Worm (Caenorhabditis elegans): ENCODE results near the gene F58G6.7.

F58G6.7 gene

DNA sequence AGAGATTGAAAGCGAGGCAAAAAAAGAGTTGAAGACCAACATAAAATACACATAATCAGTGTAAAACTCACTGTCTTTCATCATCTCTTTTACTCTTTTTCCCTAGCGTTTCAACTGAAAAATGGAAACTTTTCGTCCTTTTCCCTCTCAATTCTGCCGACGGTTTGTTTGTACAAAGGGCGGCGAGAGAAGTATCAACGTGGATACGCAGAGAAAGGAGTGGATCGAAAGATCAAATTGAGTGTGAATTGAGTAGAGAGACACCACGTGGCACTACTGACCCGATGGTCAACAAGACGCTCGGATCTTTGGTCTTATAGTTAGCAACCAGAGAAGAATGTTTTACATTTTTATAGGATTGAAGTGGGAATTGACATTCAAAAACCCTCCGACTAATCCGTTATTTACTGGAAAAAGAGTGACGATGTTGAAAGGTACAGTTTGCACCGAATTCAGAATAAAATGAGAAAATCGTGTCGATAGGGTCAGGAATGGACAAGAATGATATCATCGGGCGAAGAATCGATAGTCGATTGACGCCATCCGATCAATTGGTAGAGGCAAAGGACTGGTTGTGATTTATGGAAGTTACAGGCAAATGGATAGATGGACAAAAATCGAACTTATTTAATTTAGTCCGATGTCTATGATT, 17.0 kb downstream of the F58G6.7 start:
- TF ChIP-seq elt-1 (tag; optimal IDR thresholded peaks at IDR 0.05) (no peak), mbf-1 (tag; optimal IDR thresholded peaks at IDR 0.05) (no peak), skn-1 (tag; optimal IDR thresholded peaks at IDR 0.05) (no peak), ztf-1 (GFP tag; conservative IDR thresholded peaks at IDR 0.05) (no peak), nhr-12 (tag; optimal IDR thresholded peaks at IDR 0.05) (no peak), nhr-129 (tag; optimal IDR thresholded peaks at IDR 0.05) (peak; percentile 89), blmp-1 (tag; optimal IDR thresholded peaks at IDR 0.05; ENCODE audit: insufficient read depth) (peak; percentile 49), R02D3.7 (tag; optimal IDR thresholded peaks at IDR 0.05) (no peak), nhr-11 (tag; optimal IDR thresholded peaks at IDR 0.05) (no peak), nhr-23 (tag; optimal IDR thresholded peaks at IDR 0.05) (no peak), fos-1 (tag; optimal IDR thresholded peaks at IDR 0.05) (peak; percentile 58), nhr-6 (tag; optimal IDR thresholded peaks at IDR 0.05) (peak; percentile 49), dmd-4 (tag; optimal IDR thresholded peaks at IDR 0.05) (no peak), nhr-77 (tag; optimal IDR thresholded peaks at IDR 0.05) (no peak), crh-2 (tag; optimal IDR thresholded peaks at IDR 0.05) (peak; percentile 94), gmeb-1 (tag; optimal IDR thresholded peaks at IDR 0.05) (peak; percentile 45), egl-27 (tag; optimal IDR thresholded peaks at IDR 0.05) (peak; percentile 37), lsy-2 (tag; optimal IDR thresholded peaks at IDR 0.05) (peak in 1 of 2 experiments; percentile 53), lin-13 (GFP tag; optimal IDR thresholded peaks at IDR 0.05) (peak; percentile 24), mdl-1 (tag; optimal IDR thresholded peaks at IDR 0.05) (peak; percentile 50 to 75), C34F6.9 (tag; optimal IDR thresholded peaks at IDR 0.05) (peak; percentile 4), ceh-82 (tag; optimal IDR thresholded peaks at IDR 0.05) (no peak), sma-9 (GFP tag; optimal IDR thresholded peaks at IDR 0.05) (peak; percentile 97), sma-9 (tag; optimal IDR thresholded peaks at IDR 0.05) (no peak), ztf-4 (tag; optimal IDR thresholded peaks at IDR 0.05) (peak; percentile 45), ama-1 (optimal IDR thresholded peaks at IDR 0.05) (no peak), unc-39 (tag; optimal IDR thresholded peaks at IDR 0.05) (no peak), F13H6.1 (tag; optimal IDR thresholded peaks at IDR 0.05) (peak; percentile 92), elt-3 (tag; optimal IDR thresholded peaks at IDR 0.05) (no peak), nhr-25 (tag; optimal IDR thresholded peaks at IDR 0.05) (peak; percentile 79), sem-4 (tag; optimal IDR thresholded peaks at IDR 0.05) (peak; percentile 24), sma-3 (GFP tag; optimal IDR thresholded peaks at IDR 0.05) (peak; percentile 52), unc-62 (GFP tag; optimal IDR thresholded peaks at IDR 0.05) (no peak)

ce11 chrIV:9672434-9672833, 18.3 kb downstream of the F58G6.7 start:
- TF ChIP-seq blmp-1 (tag; optimal IDR thresholded peaks at IDR 0.05; ENCODE audit: insufficient read depth) (peak; percentile 34), ztf-1 (GFP tag; conservative IDR thresholded peaks at IDR 0.05) (no peak), nhr-6 (tag; optimal IDR thresholded peaks at IDR 0.05) (no peak), gmeb-1 (tag; optimal IDR thresholded peaks at IDR 0.05) (peak; percentile 44), sma-3 (GFP tag; optimal IDR thresholded peaks at IDR 0.05) (peak; percentile 84), ama-1 (optimal IDR thresholded peaks at IDR 0.05) (no peak), nhr-77 (tag; optimal IDR thresholded peaks at IDR 0.05) (no peak), sma-9 (GFP tag; optimal IDR thresholded peaks at IDR 0.05) (peak; percentile 92), sma-9 (tag; optimal IDR thresholded peaks at IDR 0.05) (no peak), dmd-4 (tag; optimal IDR thresholded peaks at IDR 0.05) (no peak), ztf-11 (tag; optimal IDR thresholded peaks at IDR 0.05) (no peak), ceh-82 (tag; optimal IDR thresholded peaks at IDR 0.05) (no peak), nhr-11 (tag; optimal IDR thresholded peaks at IDR 0.05) (no peak), peb-1 (tag; optimal IDR thresholded peaks at IDR 0.05) (no peak), R02D3.7 (tag; optimal IDR thresholded peaks at IDR 0.05) (no peak), crh-2 (tag; optimal IDR thresholded peaks at IDR 0.05) (peak; percentile 13), elt-1 (tag; optimal IDR thresholded peaks at IDR 0.05) (no peak), fos-1 (tag; optimal IDR thresholded peaks at IDR 0.05) (peak; percentile 39), unc-39 (tag; optimal IDR thresholded peaks at IDR 0.05) (no peak), alr-1 (tag; optimal IDR thresholded peaks at IDR 0.05) (no peak), C34F6.9 (tag; optimal IDR thresholded peaks at IDR 0.05) (no peak), unc-62 (GFP tag; optimal IDR thresholded peaks at IDR 0.05) (no peak), snpc-4 (tag; optimal IDR thresholded peaks at IDR 0.05) (no peak), ZK546.5 (tag; optimal IDR thresholded peaks at IDR 0.05) (no peak), egl-27 (tag; optimal IDR thresholded peaks at IDR 0.05) (no peak), lin-13 (GFP tag; optimal IDR thresholded peaks at IDR 0.05) (no peak), nhr-25 (tag; optimal IDR thresholded peaks at IDR 0.05) (peak; percentile 73), ceh-16 (tag; optimal IDR thresholded peaks at IDR 0.05) (no peak), nhr-129 (tag; optimal IDR thresholded peaks at IDR 0.05) (peak; percentile 45), ztf-4 (tag; optimal IDR thresholded peaks at IDR 0.05) (no peak), mdl-1 (tag; optimal IDR thresholded peaks at IDR 0.05) (peak in 1 of 2 experiments; percentile 41), mab-5 (tag; optimal IDR thresholded peaks at IDR 0.05) (no peak), nhr-21 (tag; optimal IDR thresholded peaks at IDR 0.05) (peak; percentile 92), lsy-2 (tag; optimal IDR thresholded peaks at IDR 0.05) (peak in 1 of 2 experiments; percentile 81), nhr-23 (tag; optimal IDR thresholded peaks at IDR 0.05) (no peak), mbf-1 (tag; optimal IDR thresholded peaks at IDR 0.05) (no peak), lin-11 (tag; optimal IDR thresholded peaks at IDR 0.05) (no peak), lin-39 (tag; optimal IDR thresholded peaks at IDR 0.05) (no peak), aly-2 (tag; optimal IDR thresholded peaks at IDR 0.05) (no peak), Y55F3AM.14 (GFP tag; optimal IDR thresholded peaks at IDR 0.05) (peak; percentile 8), sem-4 (tag; optimal IDR thresholded peaks at IDR 0.05) (no peak), nhr-10 (tag; optimal IDR thresholded peaks at IDR 0.05) (no peak), F13H6.1 (tag; optimal IDR thresholded peaks at IDR 0.05) (no peak), zag-1 (tag; optimal IDR thresholded peaks at IDR 0.05) (no peak), skn-1 (tag; optimal IDR thresholded peaks at IDR 0.05) (no peak)
